Fruit fly (Drosophila melanogaster) whole organism, prepupa: Measurements from ENCODE around the gene RpS8.
A peak's percentile ranks its signal among the peaks of the same experiment; 100 is the strongest.

ENCODE experiments used
- Blimp-1 ChIP-seq: fragments of 200-800 bp; sonication (Bioruptor generic); optimal IDR thresholded peaks from 3 replicates; lab custom pipeline; 2017; ENCODE audit warnings: missing biosample characterization, missing genetic modification characterization, mild to moderate bottlenecking, moderate library complexity, missing genetic modification reagents
- CG10631 ChIP-seq: fragments of 200-800 bp; sonication (Bioruptor generic); optimal IDR thresholded peaks from 2 replicates; lab custom pipeline; 2016; ENCODE audit warnings: missing biosample characterization, missing genetic modification characterization
- CG10669 ChIP-seq: fragments of 200-800 bp; sonication (Bioruptor generic); optimal IDR thresholded peaks from 3 replicates; lab custom pipeline; 2018; ENCODE audit warnings: missing biosample characterization, mild to moderate bottlenecking, missing genetic modification characterization, moderate library complexity
- CG11294 ChIP-seq: fragments of 200-800 bp; sonication (Bioruptor generic); IDR thresholded peaks from 2 replicates; pipeline ENCODE4 v1.3.6; 2022; ENCODE audit warnings: missing biosample characterization, missing genetic modification characterization
- CG11902 ChIP-seq: fragments of 200-800 bp; sonication (Bioruptor generic); optimal IDR thresholded peaks from 3 replicates; lab custom pipeline; 2016; ENCODE audit warnings: missing biosample characterization, missing genetic modification characterization
- CG15336 ChIP-seq: fragments of 200-800 bp; sonication (Bioruptor generic); IDR thresholded peaks from 2 replicates; pipeline ENCODE4 v1.3.6; 2022; ENCODE audit warnings: missing biosample characterization, missing genetic modification characterization
- CG1621 ChIP-seq: fragments of 200-800 bp; sonication (Bioruptor generic); optimal IDR thresholded peaks from 3 replicates; lab custom pipeline; 2018; ENCODE audit warnings: missing biosample characterization, mild to moderate bottlenecking, missing genetic modification characterization
- CG16779 ChIP-seq: fragments of 200-800 bp; sonication (Bioruptor generic); optimal IDR thresholded peaks from 3 replicates; lab custom pipeline; 2017; ENCODE audit warnings: missing biosample characterization, mild to moderate bottlenecking, missing genetic modification characterization
- CG31627 ChIP-seq: fragments of 200-800 bp; sonication (Bioruptor generic); optimal IDR thresholded peaks from 3 replicates; lab custom pipeline; 2016; ENCODE audit warnings: missing biosample characterization, missing genetic modification characterization
- CG32006 ChIP-seq: fragments of 200-800 bp; sonication (Bioruptor generic); optimal IDR thresholded peaks from 3 replicates; lab custom pipeline; 2017; ENCODE audit warnings: missing biosample characterization, mild to moderate bottlenecking, missing genetic modification characterization
- CG34406 ChIP-seq: fragments of 200-800 bp; sonication (Bioruptor generic); optimal IDR thresholded peaks from 3 replicates; lab custom pipeline; 2016; ENCODE audit warnings: missing biosample characterization, missing genetic modification characterization
- CG3919 ChIP-seq: fragments of 200-800 bp; sonication (Bioruptor generic); optimal IDR thresholded peaks from 3 replicates; lab custom pipeline; 2016; ENCODE audit warnings: missing biosample characterization, missing genetic modification characterization
- CG4318 ChIP-seq: fragments of 200-800 bp; sonication (Bioruptor generic); optimal IDR thresholded peaks from 3 replicates; lab custom pipeline; 2017; ENCODE audit warnings: missing biosample characterization, mild to moderate bottlenecking, missing genetic modification characterization
- CG6163 ChIP-seq: fragments of 200-800 bp; sonication (Bioruptor generic); IDR thresholded peaks from 3 replicates; pipeline ENCODE4 v1.3.6; 2022; ENCODE audit warnings: missing biosample characterization, missing genetic modification characterization
- CG6276 ChIP-seq: fragments of 200-800 bp; sonication (Bioruptor generic); optimal IDR thresholded peaks from 2 replicates; lab custom pipeline; 2017; ENCODE audit warnings: missing biosample characterization, mild to moderate bottlenecking, missing genetic modification characterization
- CG6792 ChIP-seq: fragments of 200-800 bp; sonication (Bioruptor generic); optimal IDR thresholded peaks from 3 replicates; lab custom pipeline; 2016; ENCODE audit warnings: missing biosample characterization, missing genetic modification characterization
- CG6808 ChIP-seq: fragments of 200-800 bp; sonication (Bioruptor generic); optimal IDR thresholded peaks from 3 replicates; lab custom pipeline; 2017; ENCODE audit warnings: missing biosample characterization, missing genetic modification characterization, mild to moderate bottlenecking, moderate library complexity, missing genetic modification reagents
- CG6854 ChIP-seq: fragments of 200-800 bp; sonication (Bioruptor generic); optimal IDR thresholded peaks from 2 replicates; lab custom pipeline; 2017; ENCODE audit warnings: missing biosample characterization, mild to moderate bottlenecking, missing genetic modification characterization
- CG7368 ChIP-seq: fragments of 200-800 bp; sonication (Bioruptor generic); optimal IDR thresholded peaks from 3 replicates; lab custom pipeline; 2016; ENCODE audit warnings: missing biosample characterization, missing genetic modification characterization
- CG8119 ChIP-seq: fragments of 200-800 bp; sonication (Bioruptor generic); IDR thresholded peaks from 3 replicates; pipeline ENCODE4 v1.3.6; 2022; ENCODE audit warnings: missing biosample characterization, missing genetic modification characterization
- CG8319 ChIP-seq: fragments of 200-800 bp; sonication (Bioruptor generic); optimal IDR thresholded peaks from 3 replicates; lab custom pipeline; 2016; ENCODE audit warnings: missing biosample characterization, missing genetic modification characterization
- CG8632 ChIP-seq: fragments of 200-800 bp; sonication (Bioruptor generic); optimal IDR thresholded peaks from 3 replicates; lab custom pipeline; 2016; ENCODE audit warnings: missing biosample characterization, missing genetic modification characterization
- CG9139 ChIP-seq: fragments of 200-800 bp; sonication (Bioruptor generic); optimal IDR thresholded peaks from 3 replicates; lab custom pipeline; 2017; ENCODE audit warnings: missing biosample characterization, mild to moderate bottlenecking, missing genetic modification characterization
- Eip75B ChIP-seq: fragments of 200-800 bp; sonication (Bioruptor generic); optimal IDR thresholded peaks from 3 replicates; lab custom pipeline; 2016; ENCODE audit warnings: missing biosample characterization, missing genetic modification characterization
- Eip78C ChIP-seq: fragments of 200-800 bp; sonication (Bioruptor generic); peaks from one replicate; lab custom pipeline; 2016; ENCODE audit warnings: missing biosample characterization, missing genetic modification characterization
- Eip93F ChIP-seq: fragments of 200-800 bp; sonication (Bioruptor generic); optimal IDR thresholded peaks from 2 replicates; lab custom pipeline; 2016; ENCODE audit warnings: missing biosample characterization, mild to moderate bottlenecking, missing genetic modification characterization
- Ets21C ChIP-seq: fragments of 200-800 bp; sonication (Bioruptor generic); optimal IDR thresholded peaks from 3 replicates; lab custom pipeline; 2016; ENCODE audit warnings: missing biosample characterization, missing genetic modification characterization
- Ets96B ChIP-seq: fragments of 200-800 bp; optimal IDR thresholded peaks from 2 replicates; lab custom pipeline; 2019; ENCODE audit warnings: missing biosample characterization, mild to moderate bottlenecking, missing genetic modification characterization, moderate library complexity
- Gug ChIP-seq: fragments of 200-800 bp; sonication (Bioruptor generic); IDR thresholded peaks from 2 replicates; pipeline ENCODE4 v1.3.6; 2022; ENCODE audit warnings: missing biosample characterization, missing genetic modification characterization
- Hr38 ChIP-seq: sonication (Bioruptor generic); optimal IDR thresholded peaks from 2 replicates; lab custom pipeline; 2016; ENCODE audit warnings: missing biosample characterization, missing genetic modification characterization
- Hr39 ChIP-seq: fragments of 200-800 bp; sonication (Bioruptor generic); optimal IDR thresholded peaks from 2 replicates; lab custom pipeline; 2016; ENCODE audit warnings: missing biosample characterization, missing genetic modification characterization
- Hr4 ChIP-seq: fragments of 200-800 bp; sonication (Bioruptor generic); optimal IDR thresholded peaks from 3 replicates; lab custom pipeline; 2016; ENCODE audit warnings: missing biosample characterization, missing genetic modification characterization
- Lpt ChIP-seq: fragments of 200-800 bp; sonication (Bioruptor generic); optimal IDR thresholded peaks from 3 replicates; lab custom pipeline; 2016; ENCODE audit warnings: missing biosample characterization, missing genetic modification characterization
- Met ChIP-seq: fragments of 200-800 bp; sonication (Bioruptor generic); optimal IDR thresholded peaks from 3 replicates; lab custom pipeline; 2016; ENCODE audit warnings: missing biosample characterization, missing genetic modification characterization
- OdsH ChIP-seq: fragments of 200-800 bp; sonication (Bioruptor generic); optimal IDR thresholded peaks from 3 replicates; lab custom pipeline; 2016; ENCODE audit warnings: missing biosample characterization, missing genetic modification characterization
- Smox ChIP-seq: fragments of 200-800 bp; sonication (Bioruptor generic); optimal IDR thresholded peaks from 3 replicates; lab custom pipeline; 2016; ENCODE audit warnings: missing biosample characterization, missing genetic modification characterization
- Sox102F ChIP-seq: fragments of 200-800 bp; sonication (Bioruptor generic); optimal IDR thresholded peaks from 2 replicates; lab custom pipeline; 2016; ENCODE audit warnings: missing biosample characterization, mild to moderate bottlenecking, missing genetic modification characterization
- achi ChIP-seq: fragments of 200-800 bp; sonication (Bioruptor generic); optimal IDR thresholded peaks from 3 replicates; lab custom pipeline; 2016; ENCODE audit warnings: missing biosample characterization, missing genetic modification characterization
- acj6 ChIP-seq: fragments of 200-800 bp; sonication (Bioruptor generic); optimal IDR thresholded peaks from 3 replicates; lab custom pipeline; 2016; ENCODE audit warnings: missing biosample characterization, missing genetic modification characterization
- cyc ChIP-seq: fragments of 200-800 bp; sonication (Bioruptor generic); optimal IDR thresholded peaks from 3 replicates; lab custom pipeline; 2016; ENCODE audit warnings: missing biosample characterization, missing genetic modification characterization
- dac ChIP-seq: fragments of 200-800 bp; sonication (Bioruptor generic); optimal IDR thresholded peaks from 2 replicates; lab custom pipeline; 2017; ENCODE audit warnings: missing biosample characterization, mild to moderate bottlenecking, missing genetic modification characterization
- dsx ChIP-seq: fragments of 200-800 bp; optimal IDR thresholded peaks from 3 replicates; lab custom pipeline; 2019; ENCODE audit warnings: missing biosample characterization, mild to moderate bottlenecking, missing genetic modification characterization, moderate library complexity; ENCODE audit not compliant: poor library complexity, severe bottlenecking
- eg ChIP-seq: fragments of 200-800 bp; sonication (Bioruptor generic); IDR thresholded peaks from 3 replicates; pipeline ENCODE4 v1.3.6; 2022; ENCODE audit warnings: missing biosample characterization, missing genetic modification characterization
- esn ChIP-seq: fragments of 200-800 bp; sonication (Bioruptor generic); optimal IDR thresholded peaks from 2 replicates; lab custom pipeline; 2016; ENCODE audit warnings: missing biosample characterization, mild to moderate bottlenecking, missing genetic modification characterization, moderate library complexity
- fd85E ChIP-seq: fragments of 200-800 bp; sonication (Bioruptor generic); optimal IDR thresholded peaks from 3 replicates; lab custom pipeline; 2016; ENCODE audit warnings: missing biosample characterization, missing genetic modification characterization
- fkh ChIP-seq: fragments of 200-800 bp; sonication (Bioruptor generic); optimal IDR thresholded peaks from 3 replicates; lab custom pipeline; 2017; ENCODE audit warnings: missing biosample characterization, mild to moderate bottlenecking, missing genetic modification characterization, moderate library complexity
- lz ChIP-seq: fragments of 200-800 bp; sonication (Bioruptor generic); optimal IDR thresholded peaks from 3 replicates; lab custom pipeline; 2016; ENCODE audit warnings: missing biosample characterization, missing genetic modification characterization
- net ChIP-seq: fragments of 200-800 bp; sonication (Bioruptor generic); optimal IDR thresholded peaks from 3 replicates; lab custom pipeline; 2016; ENCODE audit warnings: missing biosample characterization, missing genetic modification characterization
- pdm3 ChIP-seq: fragments of 200-800 bp; sonication (Bioruptor generic); optimal IDR thresholded peaks from 3 replicates; lab custom pipeline; 2016; ENCODE audit warnings: missing biosample characterization, missing genetic modification characterization
- salr ChIP-seq, 2 experiments: fragments of 200-800 bp; sonication (Bioruptor generic); optimal IDR thresholded peaks; 3 replicates each; lab custom pipeline; 2016 to 2018; ENCODE audit warnings: missing biosample characterization in 2 of 2, missing genetic modification characterization in 2 of 2, mild to moderate bottlenecking in 1 of 2
- spab ChIP-seq: fragments of 200-800 bp; sonication (Bioruptor generic); optimal IDR thresholded peaks from 2 replicates; lab custom pipeline; 2017; ENCODE audit warnings: missing biosample characterization, mild to moderate bottlenecking, missing genetic modification characterization, missing genetic modification reagents
- svp ChIP-seq: fragments of 200-800 bp; sonication (Bioruptor generic); peaks from one replicate; lab custom pipeline; 2016; ENCODE audit warnings: missing biosample characterization, missing genetic modification characterization
- topi ChIP-seq: fragments of 200-800 bp; sonication (Bioruptor generic); optimal IDR thresholded peaks from 3 replicates; lab custom pipeline; 2016; ENCODE audit warnings: missing biosample characterization, missing genetic modification characterization
- vri ChIP-seq: fragments of 200-800 bp; sonication (Bioruptor generic); optimal IDR thresholded peaks from 3 replicates; lab custom pipeline; 2016; ENCODE audit warnings: missing biosample characterization, mild to moderate bottlenecking, missing genetic modification characterization

Gene RpS8

dm6 chr3R:29894393-29894792 is 33.0 kb downstream of the RpS8 start:
- TF ChIP-seq CG3919 (GFP tag; lab: Kevin White, UChicago) (peak; percentile 26), cyc (GFP tag; lab: Kevin White, UChicago) (no peak), svp (GFP tag; lab: Kevin White, UChicago) (no peak), CG6163 (GFP tag; lab: Robert Waterston, UW) (peak; percentile 34; the same call in 2 of the 3 replicates), pdm3 (GFP tag; lab: Kevin White, UChicago) (peak; percentile 19), Eip78C (peak; percentile 73), CG6854 (GFP tag; lab: Kevin White, UChicago) (no peak), topi (GFP tag; lab: Kevin White, UChicago) (no peak), OdsH (peak; percentile 30), fd85E (GFP tag; lab: Kevin White, UChicago) (no peak), Hr4 (GFP tag; lab: Kevin White, UChicago) (peak; percentile 79), fkh (GFP tag; lab: Kevin White, UChicago) (no peak), CG15336 (GFP tag; lab: Robert Waterston, UW) (peak; percentile 81), CG16779 (tag; lab: Kevin White, UChicago) (no peak), Eip93F (GFP tag; lab: Kevin White, UChicago) (no peak), CG1621 (tag; lab: Kevin White, UChicago) (no peak), CG32006 (peak; percentile 60), vri (GFP tag; lab: Kevin White, UChicago) (no peak), CG9139 (GFP tag; lab: Kevin White, UChicago) (no peak), achi (GFP tag; lab: Kevin White, UChicago) (peak; percentile 46), Ets21C (no peak), Eip75B (GFP tag; lab: Kevin White, UChicago) (no peak), CG11294 (GFP tag; lab: Robert Waterston, UW) (peak; percentile 72), lz (GFP tag; lab: Kevin White, UChicago) (no peak), CG10669 (no peak), Hr38 (no peak), Met (GFP tag; lab: Kevin White, UChicago) (no peak), Blimp-1 (no peak), net (GFP tag; lab: Kevin White, UChicago) (no peak), CG6808 (no peak), salr (GFP tag; optimal IDR thresholded peaks at IDR 0.05; lab: Kevin White, UChicago) (peak in 1 of 2 experiments; percentile 25), Lpt (GFP tag; lab: Kevin White, UChicago) (no peak), spab (GFP tag; lab: Kevin White, UChicago) (no peak), Sox102F (GFP tag; lab: Kevin White, UChicago) (no peak), Smox (GFP tag; lab: Kevin White, UChicago) (no peak), CG10631 (peak; percentile 21), CG7368 (GFP tag; lab: Kevin White, UChicago) (no peak), Gug (peak; percentile 80), CG11902 (no peak), CG8632 (GFP tag; lab: Kevin White, UChicago) (no peak), esn (GFP tag; lab: Kevin White, UChicago) (no peak), CG4318 (GFP tag; lab: Kevin White, UChicago) (peak; percentile 22), CG6792 (GFP tag; lab: Kevin White, UChicago) (no peak), CG8319 (no peak), Hr39 (GFP tag; lab: Kevin White, UChicago) (no peak), CG34406 (GFP tag; lab: Kevin White, UChicago) (no peak), CG31627 (GFP tag; lab: Kevin White, UChicago) (no peak), dac (no peak), Ets96B (no peak), CG6276 (GFP tag; lab: Kevin White, UChicago) (peak; percentile 56), acj6 (no peak), CG8119 (GFP tag; lab: Robert Waterston, UW) (peak; percentile 83), eg (peak; percentile 78), dsx (GFP tag; lab: Kevin White, UChicago) (no peak)
